Worm (Caenorhabditis elegans): ENCODE measurements around the gene nhr-15.

The nhr-15 gene

ce11 chrV:281616-282015 lies 30.9 kb upstream of the nhr-15 start, which contains the start of gene npr-5:
Gene npr-5 (minus strand): TSS chrV:281716.
- TF ChIP-seq die-1 (tag; optimal IDR thresholded peaks at IDR 0.05) (no peak), chd-7 (tag; optimal IDR thresholded peaks at IDR 0.05) (no peak), sea-2 (GFP tag; IDR thresholded peaks at IDR 0.05) (no peak), pha-4 (tag; optimal IDR thresholded peaks at IDR 0.05) (no peak), ztf-6 (GFP tag; IDR thresholded peaks at IDR 0.05) (no peak), attf-6 (GFP tag; IDR thresholded peaks at IDR 0.05) (no peak), ztf-25 (GFP tag; IDR thresholded peaks at IDR 0.05) (no peak), snpc-1.1 (tag; optimal IDR thresholded peaks at IDR 0.05; ENCODE audit: insufficient read depth) (no peak), snpc-4 (GFP tag; optimal IDR thresholded peaks at IDR 0.05) (no peak), snpc-4 (tag; optimal IDR thresholded peaks at IDR 0.05) (no peak), K12H6.12 (tag; optimal IDR thresholded peaks at IDR 0.05) (no peak), lir-1 (GFP tag; conservative IDR thresholded peaks at IDR 0.05) (no peak), unc-62 (GFP tag; optimal IDR thresholded peaks at IDR 0.05) (no peak), unc-130 (GFP tag; optimal IDR thresholded peaks at IDR 0.05) (no peak), madf-8 (GFP tag; conservative IDR thresholded peaks at IDR 0.05) (no peak), tbx-9 (tag; optimal IDR thresholded peaks at IDR 0.05; ENCODE audit: borderline replicate concordance) (no peak), lsy-27 (tag; optimal IDR thresholded peaks at IDR 0.05; ENCODE audit: borderline replicate concordance, insufficient read depth) (no peak), F23B12.7 (tag; optimal IDR thresholded peaks at IDR 0.05; ENCODE audit: insufficient read depth) (no peak)

- TF ChIP-seq madf-8 (GFP tag; conservative IDR thresholded peaks at IDR 0.05) (no peak), ceh-100 (GFP tag; IDR thresholded peaks at IDR 0.05) (no peak), lin-54 (GFP tag; optimal IDR thresholded peaks at IDR 0.05) (no peak), ztf-25 (GFP tag; IDR thresholded peaks at IDR 0.05) (no peak)
Observed at ce11 chrV:283953-284352, 28.6 kb upstream of the nhr-15 start.

- TF ChIP-seq hmg-1.2 (GFP tag; IDR thresholded peaks at IDR 0.05) (no peak), ceh-27 (GFP tag; optimal IDR thresholded peaks at IDR 0.05) (peak; percentile 24), somi-1 (GFP tag; optimal IDR thresholded peaks at IDR 0.05) (peak; percentile 8)
Observed at ce11 chrV:284808-285207, 27.7 kb upstream of the nhr-15 start.

- no peak for TF ChIP-seq snpc-1.1 (tag; optimal IDR thresholded peaks at IDR 0.05; ENCODE audit: insufficient read depth)
- 0 out of 2 replicates have a peak, but pooled peaks have one; percentile 56 for TF ChIP-seq nfyb-1 (GFP tag; IDR thresholded peaks at IDR 0.05)
Observed at ce11 chrV:285298-285697, 27.2 kb upstream of the nhr-15 start.

ce11 chrV:295802-296201 lies 16.7 kb upstream of the nhr-15 start:
- TF ChIP-seq zfh-2 (GFP tag; conservative IDR thresholded peaks at IDR 0.05) (peak; percentile 74), lin-40 (tag; optimal IDR thresholded peaks at IDR 0.05) (no peak)

- TF ChIP-seq K11D2.4 (GFP tag; IDR thresholded peaks at IDR 0.05) (no peak), xnd-1 (tag; optimal IDR thresholded peaks at IDR 0.05) (peak; percentile 52), madf-3 (GFP tag; IDR thresholded peaks at IDR 0.05) (no peak), F33H1.4 (GFP tag; IDR thresholded peaks at IDR 0.05) (peak; percentile 33; the same call in 1 of the 2 replicates), lin-35 (GFP tag; optimal IDR thresholded peaks at IDR 0.05) (no peak), madf-8 (GFP tag; conservative IDR thresholded peaks at IDR 0.05) (peak; percentile 63), efl-1 (GFP tag; optimal IDR thresholded peaks at IDR 0.05) (peak; percentile 60), madf-6 (GFP tag; IDR thresholded peaks at IDR 0.05) (peak; percentile 71), lsl-1 (GFP tag; optimal IDR thresholded peaks at IDR 0.05) (peak; percentile 83), snpc-3.4 (tag; optimal IDR thresholded peaks at IDR 0.05) (no peak)
Observed at ce11 chrV:297424-297991, 15.0 kb upstream of the nhr-15 start, which contains the start of gene F33E11.2. Gene F33E11.2 (plus strand): TSS chrV:297947.
